Worm (Caenorhabditis elegans) whole organism, L4 larva: ENCODE data around the gene B0546.3.

Experiments
- F26F4.8 ChIP-seq: fragments of 200-800 bp; sonication (Bioruptor generic); conservative IDR thresholded peaks from 2 replicates; pipeline ENCODE4 v1.3.6; 2022; ENCODE audit warnings: missing genetic modification characterization, missing compliant biosample characterization
- F37D6.2 ChIP-seq: sonication (generic microtip); optimal IDR thresholded peaks from 2 replicates; lab custom pipeline; 2016; ENCODE audit warnings: mild to moderate bottlenecking, missing genetic modification characterization, missing compliant biosample characterization
- R02D3.7 ChIP-seq: fragments of 150-350 bp; sonication (generic microtip); optimal IDR thresholded peaks from 3 replicates; lab custom pipeline; 2014; ENCODE audit warnings: missing biosample characterization, missing genetic modification characterization
- Y5F2A.4 ChIP-seq: fragments of 200-800 bp; sonication (Bioruptor generic); optimal IDR thresholded peaks from 2 replicates; lab custom pipeline; 2018; ENCODE audit warnings: mild to moderate bottlenecking, missing genetic modification characterization, missing compliant biosample characterization
- ZK337.2 ChIP-seq: fragments of 200-800 bp; sonication (Bioruptor generic); IDR thresholded peaks from 2 replicates; pipeline ENCODE4 v1.3.6; 2022; ENCODE audit warnings: missing genetic modification reagents, missing genetic modification characterization, missing compliant biosample characterization
- arid-1 ChIP-seq: fragments of 200-800 bp; sonication (Bioruptor generic); conservative IDR thresholded peaks from 2 replicates; pipeline ENCODE4 v1.3.6; 2022; ENCODE audit warnings: missing genetic modification reagents, missing genetic modification characterization, missing compliant biosample characterization
- attf-4 ChIP-seq: sonication (generic microtip); optimal IDR thresholded peaks from 3 replicates; lab custom pipeline; 2017; ENCODE audit warnings: missing biosample characterization, missing genetic modification characterization
- ceh-28 ChIP-seq: fragments of 150-350 bp; optimal IDR thresholded peaks from 2 replicates; lab custom pipeline; 2014; ENCODE audit warnings: missing biosample characterization, missing genetic modification reagents, missing genetic modification characterization
- ceh-32 ChIP-seq: sonication (generic microtip); optimal IDR thresholded peaks from 2 replicates; lab custom pipeline; 2016; ENCODE audit warnings: mild to moderate bottlenecking, missing genetic modification characterization, missing compliant biosample characterization; ENCODE audit not compliant: poor library complexity
- ces-1 ChIP-seq: fragments of 150-350 bp; sonication (generic microtip); optimal IDR thresholded peaks from 4 replicates; lab custom pipeline; 2014; ENCODE audit warnings: missing biosample characterization, missing genetic modification reagents, missing genetic modification characterization
- cey-2 ChIP-seq: sonication (generic microtip); optimal IDR thresholded peaks from 3 replicates; lab custom pipeline; 2017; ENCODE audit warnings: missing genetic modification characterization, mild to moderate bottlenecking, missing compliant biosample characterization, antibody characterized with exemption, borderline replicate concordance; ENCODE audit not compliant: insufficient read depth
- ctbp-1 ChIP-seq: fragments of 200-800 bp; sonication (Bioruptor generic); IDR thresholded peaks from 2 replicates; pipeline ENCODE4 v1.3.6; 2022; ENCODE audit warnings: missing genetic modification reagents, missing genetic modification characterization, missing compliant biosample characterization
- daf-16 ChIP-seq, 3 experiments: sonication (generic microtip); optimal IDR thresholded peaks; 2 replicates each; lab custom pipeline; 2016 to 2017; ENCODE audit warnings: missing genetic modification characterization in 3 of 3, missing genetic modification reagents in 3 of 3, mild to moderate bottlenecking in 2 of 3, missing compliant biosample characterization in 2 of 3, missing biosample characterization in 1 of 3, moderate library complexity in 1 of 3
- daf-8 ChIP-seq: fragments of 200-800 bp; sonication (Bioruptor generic); IDR thresholded peaks from 2 replicates; pipeline ENCODE4 v1.3.6; 2022; ENCODE audit warnings: missing genetic modification characterization, missing compliant biosample characterization
- dmd-6 ChIP-seq: fragments of 200-800 bp; sonication (Bioruptor generic); IDR thresholded peaks from 2 replicates; pipeline ENCODE4 v1.3.6; 2022; ENCODE audit warnings: missing genetic modification reagents, missing genetic modification characterization, missing compliant biosample characterization
- duxl-1 ChIP-seq: sonication (generic microtip); optimal IDR thresholded peaks from 2 replicates; lab custom pipeline; 2016; ENCODE audit warnings: mild to moderate bottlenecking, missing genetic modification characterization, moderate library complexity, missing compliant biosample characterization; ENCODE audit not compliant: poor library complexity
- dve-1 ChIP-seq: sonication (generic microtip); optimal IDR thresholded peaks from 2 replicates; lab custom pipeline; 2017; ENCODE audit warnings: antibody characterized with exemption, mild to moderate bottlenecking, missing genetic modification characterization, missing compliant biosample characterization; ENCODE audit not compliant: insufficient read depth
- egl-43 ChIP-seq: fragments of 200-800 bp; sonication (Bioruptor generic); IDR thresholded peaks from 2 replicates; pipeline ENCODE4 v1.3.6; 2022; ENCODE audit warnings: missing genetic modification reagents, missing genetic modification characterization, missing compliant biosample characterization
- fkh-10 ChIP-seq: fragments of 150-350 bp; optimal IDR thresholded peaks from 2 replicates; lab custom pipeline; 2014; ENCODE audit warnings: missing biosample characterization, missing genetic modification reagents, missing genetic modification characterization
- fos-1 ChIP-seq: fragments of 150-350 bp; optimal IDR thresholded peaks from 2 replicates; lab custom pipeline; 2014; ENCODE audit warnings: missing biosample characterization, missing genetic modification characterization
- gei-8 ChIP-seq: fragments of 200-800 bp; sonication (Bioruptor generic); optimal IDR thresholded peaks from 2 replicates; lab custom pipeline; 2018; ENCODE audit warnings: mild to moderate bottlenecking, missing genetic modification characterization, missing compliant biosample characterization
- hif-1 ChIP-seq, 2 experiments: sonication (generic microtip); optimal IDR thresholded peaks; 2 replicates each; lab custom pipeline; 2016 to 2017; ENCODE audit warnings: missing compliant biosample characterization in 2 of 2, missing genetic modification characterization in 2 of 2, missing genetic modification reagents in 2 of 2, missing genotype in 2 of 2, mild to moderate bottlenecking in 1 of 2
- hlh-11 ChIP-seq: fragments of 200-800 bp; sonication (Bioruptor generic); optimal IDR thresholded peaks from 2 replicates; lab custom pipeline; 2018; ENCODE audit warnings: mild to moderate bottlenecking, missing genetic modification characterization, missing compliant biosample characterization
- lim-7 ChIP-seq: fragments of 200-800 bp; sonication (Bioruptor generic); IDR thresholded peaks from 2 replicates; pipeline ENCODE4 v1.3.6; 2022; ENCODE audit warnings: missing genetic modification characterization, missing compliant biosample characterization
- lin-1 ChIP-seq: fragments of 200-800 bp; sonication (Bioruptor generic); IDR thresholded peaks from 2 replicates; pipeline ENCODE4 v1.3.6; 2022; ENCODE audit warnings: missing genetic modification reagents, missing genetic modification characterization, missing compliant biosample characterization
- lin-38 ChIP-seq: fragments of 200-800 bp; sonication (Bioruptor generic); IDR thresholded peaks from 2 replicates; pipeline ENCODE4 v1.3.6; 2022; ENCODE audit warnings: missing genetic modification reagents, missing genetic modification characterization, missing compliant biosample characterization
- lin-39 ChIP-seq: fragments of 150-350 bp; optimal IDR thresholded peaks from 2 replicates; lab custom pipeline; 2014; ENCODE audit warnings: missing biosample characterization, missing genetic modification reagents, missing genetic modification characterization
- lir-3 ChIP-seq: sonication (generic microtip); optimal IDR thresholded peaks from 2 replicates; lab custom pipeline; 2016; ENCODE audit warnings: mild to moderate bottlenecking, missing genetic modification characterization, missing compliant biosample characterization
- madf-9 ChIP-seq: fragments of 200-800 bp; sonication (Bioruptor generic); conservative IDR thresholded peaks from 2 replicates; pipeline ENCODE4 v1.3.6; 2022; ENCODE audit warnings: missing genetic modification reagents, missing genetic modification characterization, missing compliant biosample characterization
- mxl-2 ChIP-seq: fragments of 200-800 bp; sonication (Bioruptor generic); conservative IDR thresholded peaks from 2 replicates; pipeline ENCODE4 v1.3.6; 2022; ENCODE audit warnings: missing genetic modification reagents, missing genetic modification characterization, missing compliant biosample characterization
- mxl-3 ChIP-seq: fragments of 200-800 bp; sonication (Bioruptor generic); optimal IDR thresholded peaks from 2 replicates; lab custom pipeline; 2018; ENCODE audit warnings: mild to moderate bottlenecking, missing genetic modification characterization, missing compliant biosample characterization
- nhr-111 ChIP-seq: fragments of 200-800 bp; sonication (Bioruptor generic); optimal IDR thresholded peaks from 2 replicates; lab custom pipeline; 2018; ENCODE audit warnings: mild to moderate bottlenecking, missing genetic modification characterization, missing compliant biosample characterization
- nhr-237 ChIP-seq: sonication (generic microtip); optimal IDR thresholded peaks from 2 replicates; lab custom pipeline; 2017; ENCODE audit warnings: missing biosample characterization, missing genetic modification characterization
- nhr-48 ChIP-seq: sonication (generic microtip); optimal IDR thresholded peaks from 2 replicates; lab custom pipeline; 2016; ENCODE audit warnings: mild to moderate bottlenecking, missing genetic modification characterization, missing compliant biosample characterization
- nhr-6 ChIP-seq: fragments of 150-350 bp; optimal IDR thresholded peaks from 2 replicates; lab custom pipeline; 2014; ENCODE audit warnings: missing biosample characterization, missing genetic modification characterization
- nhr-76 ChIP-seq: fragments of 150-350 bp; optimal IDR thresholded peaks from 2 replicates; lab custom pipeline; 2014; ENCODE audit warnings: missing biosample characterization, missing genetic modification characterization
- nhr-77 ChIP-seq: fragments of 150-350 bp; optimal IDR thresholded peaks from 2 replicates; lab custom pipeline; 2014; ENCODE audit warnings: missing biosample characterization, missing genetic modification characterization
- pha-4 ChIP-seq, 2 experiments: fragments of 150-350 bp in 1 of 2; fragments of 200-800 bp in 1 of 2; sonication (Bioruptor generic) in 1 of 2; IDR thresholded peaks in 1 of 2; optimal IDR thresholded peaks in 1 of 2; 2 replicates each; pipeline versions ENCODE4 v1.3.6 to Lab custom; 2014 to 2022; ENCODE audit warnings: missing genetic modification characterization in 2 of 2, missing genetic modification reagents in 2 of 2, missing biosample characterization in 1 of 2, missing compliant biosample characterization in 1 of 2
- php-3 ChIP-seq: fragments of 200-800 bp; sonication (Bioruptor generic); IDR thresholded peaks from 2 replicates; pipeline ENCODE4 v1.3.6; 2022; ENCODE audit warnings: missing genetic modification reagents, missing genetic modification characterization, missing compliant biosample characterization
- sdz-12 ChIP-seq: fragments of 200-800 bp; sonication (Bioruptor generic); optimal IDR thresholded peaks from 2 replicates; lab custom pipeline; 2018; ENCODE audit warnings: mild to moderate bottlenecking, missing genetic modification characterization, missing compliant biosample characterization
- snpc-1.2 ChIP-seq: fragments of 200-800 bp; sonication (Bioruptor generic); IDR thresholded peaks from 2 replicates; pipeline ENCODE4 v1.3.6; 2022; ENCODE audit warnings: missing genetic modification reagents, missing genetic modification characterization, missing compliant biosample characterization
- spr-1 ChIP-seq: sonication (generic microtip); optimal IDR thresholded peaks from 2 replicates; lab custom pipeline; 2016; ENCODE audit warnings: mild to moderate bottlenecking, missing genetic modification characterization, missing compliant biosample characterization
- tag-97 ChIP-seq: fragments of 200-800 bp; sonication (Bioruptor generic); IDR thresholded peaks from 2 replicates; pipeline ENCODE4 v1.3.6; 2022; ENCODE audit warnings: missing genetic modification characterization, missing compliant biosample characterization
- vab-7 ChIP-seq: fragments of 200-800 bp; sonication (Bioruptor generic); IDR thresholded peaks from 2 replicates; pipeline ENCODE4 v1.3.6; 2022; ENCODE audit warnings: missing genetic modification reagents, missing genetic modification characterization, missing compliant biosample characterization
- zfp-2 ChIP-seq: sonication (generic microtip); optimal IDR thresholded peaks from 2 replicates; lab custom pipeline; 2016; ENCODE audit warnings: mild to moderate bottlenecking, missing genetic modification characterization, missing compliant biosample characterization

The B0546.3 gene

ce11 chrIV:3338676-3339075 lies 44.0 kb downstream of the B0546.3 start, which contains the start of gene hrpa-1 (continued):
- TF ChIP-seq lin-39 (tag; lab: Kevin White, UChicago): no peak
- TF ChIP-seq vab-7 (GFP tag; lab: Robert Waterston, UW): 0 out of 2 replicates have a peak, but pooled peaks have one; percentile 8
- TF ChIP-seq dve-1 (tag; lab: Kevin White, UChicago): peak; percentile 85
- peak; percentile 63 for TF ChIP-seq hlh-11 (tag; lab: Kevin White, UChicago)
- TF ChIP-seq daf-8 (GFP tag; lab: Robert Waterston, UW): no peak
- no peak for TF ChIP-seq sdz-12 (GFP tag; lab: Kevin White, UChicago)
- TF ChIP-seq nhr-77 (tag; lab: Kevin White, UChicago): peak; percentile 17
- no peak for TF ChIP-seq cey-2 (tag; lab: Kevin White, UChicago)
- no peak for TF ChIP-seq nhr-76 (tag; lab: Kevin White, UChicago)
- TF ChIP-seq duxl-1: peak; percentile 20
- peak in 1 of 2 experiments; percentile 64 for TF ChIP-seq hif-1 (tag; optimal IDR thresholded peaks at IDR 0.05; lab: Kevin White, UChicago)
- no peak for TF ChIP-seq nhr-111 (GFP tag; lab: Kevin White, UChicago)
- no peak for TF ChIP-seq mxl-2 (GFP tag; lab: Robert Waterston, UW)
- no peak for TF ChIP-seq ceh-32
- TF ChIP-seq lim-7: no peak
- TF ChIP-seq lir-3: no peak
- no peak for TF ChIP-seq F26F4.8 (GFP tag; lab: Robert Waterston, UW)
- TF ChIP-seq tag-97 (GFP tag; lab: Robert Waterston, UW): no peak
- no peak for TF ChIP-seq ctbp-1 (GFP tag; lab: Robert Waterston, UW)
- no peak for TF ChIP-seq ZK337.2 (GFP tag; lab: Robert Waterston, UW)
- TF ChIP-seq zfp-2 (tag; lab: Kevin White, UChicago): no peak
- TF ChIP-seq nhr-48 (tag; lab: Kevin White, UChicago): no peak
- no peak for TF ChIP-seq R02D3.7 (tag; lab: Kevin White, UChicago)
- no peak for TF ChIP-seq php-3
- TF ChIP-seq nhr-237 (tag; lab: Kevin White, UChicago): no peak

- TF ChIP-seq Y5F2A.4 (GFP tag; lab: Kevin White, UChicago): peak; percentile 27
- no peak for TF ChIP-seq madf-9 (GFP tag; lab: Robert Waterston, UW)
- TF ChIP-seq gei-8 (GFP tag; lab: Kevin White, UChicago): no peak
- peak; percentile 66 for TF ChIP-seq ctbp-1 (GFP tag; lab: Robert Waterston, UW)
- no peak for TF ChIP-seq mxl-3 (GFP tag; lab: Kevin White, UChicago)
- TF ChIP-seq duxl-1: no peak
- 0 out of 2 replicates have a peak, but pooled peaks have one; percentile 26 for TF ChIP-seq snpc-1.2 (GFP tag; lab: Robert Waterston, UW)
- TF ChIP-seq mxl-2 (GFP tag; lab: Robert Waterston, UW): no peak
- peak; percentile 63; the same call in 1 of the 2 replicates for TF ChIP-seq lim-7
- TF ChIP-seq pha-4 (GFP tag; IDR thresholded peaks at IDR 0.05; lab: Robert Waterston, UW): no peak
- TF ChIP-seq pha-4 (tag; optimal IDR thresholded peaks at IDR 0.05; lab: Kevin White, UChicago): no peak
- no peak for TF ChIP-seq sdz-12 (GFP tag; lab: Kevin White, UChicago)
- 0 out of 2 replicates have a peak, but pooled peaks have one; percentile 16 for TF ChIP-seq egl-43 (GFP tag; lab: Robert Waterston, UW)
- no peak for TF ChIP-seq F37D6.2 (tag; lab: Kevin White, UChicago)
- TF ChIP-seq nhr-111 (GFP tag; lab: Kevin White, UChicago): no peak
- TF ChIP-seq spr-1: no peak
- no peak for TF ChIP-seq daf-16 (GFP tag; optimal IDR thresholded peaks at IDR 0.05; lab: Kevin White, UChicago)
- TF ChIP-seq daf-16 (tag; optimal IDR thresholded peaks at IDR 0.05; lab: Kevin White, UChicago): no peak
- no peak for TF ChIP-seq fkh-10 (GFP tag; lab: Kevin White, UChicago)
- TF ChIP-seq fos-1 (tag; lab: Kevin White, UChicago): no peak
- no peak for TF ChIP-seq nhr-6 (tag; lab: Kevin White, UChicago)
- peak; percentile 68; the same call in 1 of the 2 replicates for TF ChIP-seq lin-1 (GFP tag; lab: Robert Waterston, UW)
- TF ChIP-seq arid-1: 0 out of 2 replicates have a peak, but pooled peaks have one; percentile 4
- no peak for TF ChIP-seq ces-1
- TF ChIP-seq dmd-6 (GFP tag; lab: Robert Waterston, UW): no peak
- peak; percentile 8 for TF ChIP-seq ceh-28 (tag; lab: Kevin White, UChicago)
- TF ChIP-seq attf-4 (tag; lab: Kevin White, UChicago): no peak
- TF ChIP-seq lin-38 (GFP tag; lab: Robert Waterston, UW): 0 out of 2 replicates have a peak, but pooled peaks have one; percentile 32
These were observed 44.5 kb downstream of the B0546.3 start for ce11 chrIV:3338176-3338575.
